Fruit fly (Drosophila melanogaster): ENCODE measurements around the gene Gdap1.

Gene Gdap1

dm6 chr3L:5187572-5187934 is 45.8 kb downstream of the Gdap1 start (continued):
- TF ChIP-seq BEAF-32 (GFP tag; optimal IDR thresholded peaks at IDR 0.05) = no peak
- TF ChIP-seq p53 (GFP tag; optimal IDR thresholded peaks at IDR 0.05) = no peak
- TF ChIP-seq Bgb (GFP tag; IDR thresholded peaks at IDR 0.05; ENCODE audit: partially characterized antibody) = no peak
- TF ChIP-seq Hmr (GFP tag; optimal IDR thresholded peaks at IDR 0.05) = no peak
- TF ChIP-seq Ptx1 (GFP tag; IDR thresholded peaks at IDR 0.05) = peak; percentile 77
- TF ChIP-seq CG16813 (GFP tag; IDR thresholded peaks at IDR 0.05; ENCODE audit: partially characterized antibody) = no peak
- TF ChIP-seq scrt (GFP tag; optimal IDR thresholded peaks at IDR 0.05) = no peak
- TF ChIP-seq tin (GFP tag; optimal IDR thresholded peaks at IDR 0.05) = peak; percentile 9
- peak; percentile 8 for TF ChIP-seq ewg (GFP tag; optimal IDR thresholded peaks at IDR 0.05)
- TF ChIP-seq tll (GFP tag; optimal IDR thresholded peaks at IDR 0.05) = no peak
- TF ChIP-seq Vsx1 (GFP tag; optimal IDR thresholded peaks at IDR 0.05) = peak; percentile 28
- TF ChIP-seq CG7556 (GFP tag; optimal IDR thresholded peaks at IDR 0.05) = no peak
- TF ChIP-seq CG6654 (GFP tag; optimal IDR thresholded peaks at IDR 0.05) = peak; percentile 37
- no peak for TF ChIP-seq stwl (tag; optimal IDR thresholded peaks at IDR 0.05)
- TF ChIP-seq dpn (GFP tag; optimal IDR thresholded peaks at IDR 0.05) = peak; percentile 9 to 56
- TF ChIP-seq mam (GFP tag; optimal IDR thresholded peaks at IDR 0.05) = peak; percentile 43
- TF ChIP-seq CG12155 (GFP tag; optimal IDR thresholded peaks at IDR 0.05) = no peak
- TF ChIP-seq slou (GFP tag; optimal IDR thresholded peaks at IDR 0.05) = peak; percentile 53
- peak; percentile 63 for TF ChIP-seq row (GFP tag; IDR thresholded peaks at IDR 0.05)
- peak; percentile 64; the same call in 2 of the 3 replicates for TF ChIP-seq CG11695 (GFP tag; IDR thresholded peaks at IDR 0.05)
- no peak for TF ChIP-seq CG14965 (GFP tag; optimal IDR thresholded peaks at IDR 0.05; ENCODE audit: borderline replicate concordance)
- TF ChIP-seq ato (GFP tag; IDR thresholded peaks at IDR 0.05; ENCODE audit: partially characterized antibody) = no peak
- TF ChIP-seq pho (GFP tag; optimal IDR thresholded peaks at IDR 0.05) = peak; percentile 42
- no peak for TF ChIP-seq kni (GFP tag; optimal IDR thresholded peaks at IDR 0.05)
- TF ChIP-seq CG5245 (GFP tag; optimal IDR thresholded peaks at IDR 0.05) = peak; percentile 50
- peak; percentile 21 for TF ChIP-seq CG10267 (tag; optimal IDR thresholded peaks at IDR 0.05)
- TF ChIP-seq Dll (GFP tag; IDR thresholded peaks at IDR 0.05; ENCODE audit: partially characterized antibody) = no peak
- peak; percentile 21; the same call in 1 of the 2 replicates for TF ChIP-seq MBD-R2 (GFP tag; IDR thresholded peaks at IDR 0.05)
- no peak for TF ChIP-seq Optix (GFP tag; IDR thresholded peaks at IDR 0.05)
- peak; percentile 53 for TF ChIP-seq CoRest (tag; optimal IDR thresholded peaks at IDR 0.05)
- 0 out of 3 replicates have a peak, but pooled peaks have one; percentile 24 for TF ChIP-seq otp (GFP tag; IDR thresholded peaks at IDR 0.05)

dm6 chr3L:5188402-5188801 is 46.6 kb downstream of the Gdap1 start:
- no peak for TF ChIP-seq CG2199 (GFP tag; IDR thresholded peaks at IDR 0.05)
- peak; percentile 32 for TF ChIP-seq Dip3 (GFP tag; optimal IDR thresholded peaks at IDR 0.05)
- TF ChIP-seq ems (GFP tag; optimal IDR thresholded peaks at IDR 0.05) = no peak
- TF ChIP-seq sisA (GFP tag; IDR thresholded peaks at IDR 0.05) = 0 out of 2 replicates have a peak, but pooled peaks have one; percentile 12
- TF ChIP-seq chinmo (GFP tag; IDR thresholded peaks at IDR 0.05; ENCODE audit: partially characterized antibody) = no peak
- TF ChIP-seq CG12236 (GFP tag; optimal IDR thresholded peaks at IDR 0.05) = no peak
- no peak for TF ChIP-seq slp2 (GFP tag; optimal IDR thresholded peaks at IDR 0.05)
- peak; percentile 30; the same call in 1 of the 2 replicates for TF ChIP-seq ranshi (GFP tag; IDR thresholded peaks at IDR 0.05)
- TF ChIP-seq CG11504 (tag; optimal IDR thresholded peaks at IDR 0.05) = peak; percentile 59
- TF ChIP-seq NK7.1 (GFP tag; optimal IDR thresholded peaks at IDR 0.05) = peak; percentile 8
- TF ChIP-seq CoRest (tag; optimal IDR thresholded peaks at IDR 0.05) = peak; percentile 15
- no peak for TF ChIP-seq Nf-YA (GFP tag; IDR thresholded peaks at IDR 0.05)
- TF ChIP-seq CG18599 (GFP tag; optimal IDR thresholded peaks at IDR 0.05) = peak; percentile 1
- TF ChIP-seq dmrt11E (tag; optimal IDR thresholded peaks at IDR 0.05) = peak; percentile 29
- TF ChIP-seq insv (GFP tag; optimal IDR thresholded peaks at IDR 0.05) = no peak
- TF ChIP-seq CG9727 (GFP tag; optimal IDR thresholded peaks at IDR 0.05) = peak; percentile 19
- peak; percentile 1 for TF ChIP-seq CG7786 (GFP tag; optimal IDR thresholded peaks at IDR 0.05)
- no peak for TF ChIP-seq MESR4 (GFP tag; optimal IDR thresholded peaks at IDR 0.05)
- peak; percentile 15 for TF ChIP-seq jing (GFP tag; optimal IDR thresholded peaks at IDR 0.05)
- TF ChIP-seq Blimp-1 (GFP tag; optimal IDR thresholded peaks at IDR 0.05) = peak; percentile 16
- no peak for TF ChIP-seq pzg (GFP tag; optimal IDR thresholded peaks at IDR 0.05)

Measured in whole organism, embryonic.